Fruit fly (Drosophila melanogaster) whole organism, larva: ENCODE results near the gene CG1622.

ENCODE experiments used
- noc ChIP-seq: fragments of 200-800 bp; sonication (Bioruptor generic); optimal IDR thresholded peaks from 3 replicates; lab custom pipeline; 2019; ENCODE audit warnings: missing biosample characterization, mild to moderate bottlenecking, missing genetic modification characterization, moderate library complexity

The CG1622 gene

DNA sequence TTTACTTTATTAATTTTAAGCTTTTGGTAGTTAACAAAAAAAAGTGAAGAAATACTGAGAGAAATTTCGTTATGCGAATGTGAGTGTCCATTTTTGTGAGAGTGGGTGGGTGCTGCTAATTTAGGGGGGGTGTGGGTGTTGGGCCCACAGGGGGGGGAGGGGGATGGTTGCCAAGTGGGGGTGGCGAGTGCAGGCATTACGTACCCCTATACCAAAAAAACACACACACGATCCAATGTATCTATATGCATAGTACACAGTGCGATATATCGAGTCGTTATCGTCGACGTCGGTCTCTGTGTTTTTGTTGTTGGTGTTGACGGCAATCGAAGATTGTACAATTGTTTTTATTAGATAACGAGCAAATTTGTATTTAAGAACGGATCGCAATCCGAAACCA lies 26.6 kb downstream of the CG1622 start:
- TF ChIP-seq noc (tag; lab: Kevin White, UChicago) = no peak

DNA sequence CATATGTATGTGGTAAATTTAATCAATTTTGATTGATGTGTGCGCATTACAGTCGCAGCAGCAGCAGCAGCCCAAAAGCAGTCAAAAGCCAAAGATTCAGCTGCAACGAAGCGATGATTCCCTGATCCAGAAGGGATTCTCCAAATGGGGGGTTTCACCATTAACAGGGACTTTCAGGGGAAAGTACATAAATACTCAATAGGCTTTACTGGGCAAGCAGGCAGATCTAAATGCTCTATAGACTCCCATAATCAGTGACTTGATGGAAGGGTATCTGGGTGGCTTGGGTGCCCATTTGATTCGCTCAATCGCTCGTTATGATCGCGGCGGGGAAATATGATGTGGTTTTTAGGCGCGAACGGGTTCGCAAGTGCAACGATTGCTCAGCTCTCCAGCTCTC lies 28.4 kb downstream of the CG1622 start:
- TF ChIP-seq noc (tag; lab: Kevin White, UChicago) = no peak

- peak; percentile 26 for TF ChIP-seq noc (tag; lab: Kevin White, UChicago)
Observed at dm6 chrX:13329572-13330046, 32.7 kb downstream of the CG1622 start, which contains the start of gene Prx2. Gene Prx2 (plus strand): TSS chrX:13329824.

DNA sequence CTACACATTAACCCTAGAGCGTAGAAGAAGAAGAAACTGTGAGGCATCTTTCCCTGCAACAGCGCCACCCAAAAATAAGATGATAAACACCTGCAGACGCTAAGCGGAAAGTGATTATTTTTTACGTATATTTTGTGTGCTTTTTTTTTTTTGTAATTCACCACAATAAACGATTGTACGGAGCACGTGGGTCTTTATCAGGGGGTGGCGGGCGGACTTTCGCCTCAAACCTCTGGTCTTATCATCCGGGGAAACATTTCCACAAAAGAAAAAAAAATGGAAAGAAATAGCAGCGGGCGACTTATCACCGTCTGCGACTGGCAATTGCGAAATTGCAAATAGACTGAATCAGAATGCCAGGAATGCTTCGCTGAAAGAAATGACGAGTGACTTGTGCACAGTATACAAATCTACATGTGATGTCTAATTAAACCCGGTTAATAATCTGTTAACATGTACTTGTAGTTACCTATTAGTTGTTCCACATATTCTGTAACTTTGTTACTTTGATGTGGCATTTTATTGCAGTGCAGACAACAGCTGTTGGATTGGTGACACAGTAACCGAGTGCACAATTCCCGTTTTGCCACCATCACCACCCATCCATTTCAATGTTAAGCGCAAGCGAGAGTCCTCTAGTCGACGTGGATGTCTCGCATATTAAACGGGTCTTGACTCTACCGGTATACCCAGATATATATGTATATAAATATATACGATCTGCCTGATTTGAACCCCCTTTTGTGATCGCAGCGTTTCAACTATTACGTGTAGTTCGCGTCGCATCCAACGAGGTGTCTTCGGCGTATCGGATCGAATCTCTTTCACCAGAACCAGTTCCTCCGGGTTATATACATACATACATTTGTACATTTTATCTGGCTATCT lies 35.2 kb downstream of the CG1622 start:
- peak; percentile 66 for TF ChIP-seq noc (tag; lab: Kevin White, UChicago)

- peak; percentile 61 for TF ChIP-seq noc (tag; lab: Kevin White, UChicago)
Observed at dm6 chrX:13332702-13333243, 35.9 kb downstream of the CG1622 start.

dm6 chrX:13334434-13335146 lies 37.7 kb downstream of the CG1622 start:
- peak; percentile 52 for TF ChIP-seq noc (tag; lab: Kevin White, UChicago)

DNA sequence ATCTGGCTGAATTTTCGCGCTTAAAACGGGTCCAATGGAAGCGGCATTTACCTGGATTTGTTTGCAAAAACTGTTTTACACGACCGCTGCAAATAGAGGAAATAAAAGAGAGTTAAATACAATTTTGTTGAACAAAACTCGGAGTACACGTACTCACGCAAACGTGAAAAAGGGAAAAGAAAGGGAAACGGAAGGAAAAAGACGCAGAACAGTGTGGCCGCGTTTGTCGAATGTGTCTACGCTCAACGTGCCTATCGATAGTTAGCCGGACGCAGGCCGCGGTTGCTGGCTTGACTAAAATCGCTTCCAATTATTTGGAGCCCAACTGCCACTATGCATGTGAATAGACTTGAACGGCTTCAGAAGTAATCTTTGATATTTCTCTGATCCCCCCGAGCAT lies 40.6 kb downstream of the CG1622 start, which contains the start of gene RpS15Aa:
Gene RpS15Aa, minus strand, starts transcription at position 252 of the 400 bp plus-strand sequence.
- TF ChIP-seq noc (tag; lab: Kevin White, UChicago) = peak; percentile 51

dm6 chrX:13338113-13338512 lies 41.2 kb downstream of the CG1622 start, which contains the start of gene CG15747:
Gene CG15747 (plus strand): TSS chrX:13338318.
- TF ChIP-seq noc (tag; lab: Kevin White, UChicago) = no peak

dm6 chrX:13345327-13345726 lies 48.4 kb downstream of the CG1622 start:
- no peak for TF ChIP-seq noc (tag; lab: Kevin White, UChicago)

DNA sequence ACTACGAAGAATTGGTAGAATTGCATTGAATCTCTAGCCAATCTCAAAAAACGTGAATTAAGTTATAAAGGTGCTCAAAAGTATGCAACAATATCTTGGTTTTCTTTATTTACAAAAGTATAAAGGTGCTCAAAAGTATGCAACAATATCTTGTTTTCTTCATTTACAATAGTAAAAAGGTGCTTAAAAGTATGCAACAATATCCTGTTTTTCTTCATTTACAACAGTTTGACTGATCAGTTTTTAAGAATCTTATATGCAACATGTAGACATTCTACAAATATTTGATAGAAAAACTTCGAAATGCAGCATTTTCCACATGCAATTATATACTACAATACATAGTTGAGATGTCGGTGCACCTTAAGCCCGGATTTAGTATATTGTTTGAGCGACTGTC lies 50.1 kb downstream of the CG1622 start:
- TF ChIP-seq noc (tag; lab: Kevin White, UChicago) = no peak
